Fruit fly (Drosophila melanogaster): ENCODE data around the gene Trs20.

DNA sequence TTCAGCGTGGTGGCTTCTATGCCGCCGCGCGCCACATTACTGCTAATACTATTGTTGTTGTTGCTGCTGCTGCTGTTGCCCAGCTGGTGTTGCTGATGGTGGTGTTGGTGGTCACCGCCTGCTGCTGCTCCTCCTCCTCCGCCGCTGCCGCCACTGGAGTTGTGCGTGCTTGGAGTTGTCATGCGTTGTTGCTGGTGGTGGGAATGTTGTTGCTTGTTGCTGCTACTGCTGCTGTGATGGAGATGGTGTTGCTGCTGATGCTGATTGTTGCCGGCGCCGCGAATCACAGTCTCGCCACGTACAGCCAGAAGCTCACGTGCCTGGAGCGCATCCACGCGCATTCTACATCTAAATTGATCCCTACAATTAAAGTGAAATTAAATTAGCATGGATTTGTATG lies 10.1 kb upstream of the Trs20 start:
- TF ChIP-seq Pif1B (GFP tag; optimal IDR thresholded peaks at IDR 0.05), result no peak
- TF ChIP-seq CG32121 (GFP tag; IDR thresholded peaks at IDR 0.05), result no peak
- no peak for TF ChIP-seq EcR (GFP tag; optimal IDR thresholded peaks at IDR 0.05)
- TF ChIP-seq Pif1A (GFP tag; optimal IDR thresholded peaks at IDR 0.05), result no peak
- TF ChIP-seq CG8301 (tag; optimal IDR thresholded peaks at IDR 0.05), result no peak
- no peak for TF ChIP-seq CG15710 (tag; optimal IDR thresholded peaks at IDR 0.05)
- TF ChIP-seq CG4496 (GFP tag; IDR thresholded peaks at IDR 0.05), result no peak
- no peak for TF ChIP-seq fd96Ca (GFP tag; IDR thresholded peaks at IDR 0.05)
- no peak for TF ChIP-seq CG8159 (tag; optimal IDR thresholded peaks at IDR 0.05)
- no peak for TF ChIP-seq CG12605 (GFP tag; IDR thresholded peaks at IDR 0.05)
- TF ChIP-seq CG13204 (GFP tag; optimal IDR thresholded peaks at IDR 0.05), result no peak
- no peak for TF ChIP-seq D1 (tag; optimal IDR thresholded peaks at IDR 0.05)

Data from whole organism, pupa.